Worm (Caenorhabditis elegans) whole organism, L4/young adult: ENCODE results near the gene M110.9.
A peak's percentile ranks its signal among the peaks of the same experiment; 100 is the strongest.

Experiments used
- W03F9.2 ChIP-seq: fragments of 150-350 bp; optimal IDR thresholded peaks from 2 replicates; lab custom pipeline; 2014; ENCODE audit warnings: missing biosample characterization, missing genetic modification characterization
- dao-5 ChIP-seq: sonication (generic microtip); optimal IDR thresholded peaks from 2 replicates; lab custom pipeline; 2016; ENCODE audit warnings: missing genotype, missing genetic modification characterization, moderate library complexity, missing compliant biosample characterization
- him-1 ChIP-seq: sonication (generic microtip); optimal IDR thresholded peaks from 2 replicates; lab custom pipeline; 2016; ENCODE audit warnings: missing genotype, missing genetic modification reagents, missing genetic modification characterization, missing compliant biosample characterization

M110.9 gene

ce11 chrII:8230976-8231375, at the start of gene M110.9:
Gene M110.9, plus strand, starts transcription at chrII:8231276.
- TF ChIP-seq him-1 (tag; lab: Kevin White, UChicago) (no peak), dao-5 (no peak), W03F9.2 (no peak)

DNA sequence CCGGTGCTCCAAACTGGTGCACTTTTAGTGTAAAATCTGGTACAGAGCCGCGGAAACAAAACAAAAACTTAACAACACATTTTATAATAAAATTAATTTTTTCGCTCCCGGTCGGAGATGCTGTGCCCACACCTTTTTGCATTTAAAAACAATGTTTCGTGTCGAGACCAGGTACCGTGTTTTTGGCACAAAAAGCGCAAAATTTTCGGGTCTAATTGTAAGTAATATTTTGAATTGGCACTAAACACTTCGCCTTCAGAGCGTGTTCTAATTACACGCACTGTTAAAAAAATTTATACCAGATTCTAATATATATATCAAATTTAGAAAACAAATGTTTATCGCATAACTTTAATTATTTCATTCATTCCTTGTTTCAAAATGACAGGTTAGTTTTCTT, 49.6 kb upstream of the M110.9 start, which contains the start of gene dylt-3:
dylt-3 (plus strand) TSS at position 301 of the 400 bp plus-strand sequence.
- TF ChIP-seq dao-5 (no peak), him-1 (tag; lab: Kevin White, UChicago) (no peak), W03F9.2 (no peak)

ce11 chrII:8185016-8185493, 46.0 kb upstream of the M110.9 start, which contains the start of the genes mig-5 and cct-1:
Gene mig-5, minus strand, starts transcription at chrII:8185023.
Gene cct-1, plus strand, starts transcription at chrII:8185443.
- TF ChIP-seq him-1 (tag; lab: Kevin White, UChicago) (peak; percentile 84), dao-5 (no peak), W03F9.2 (peak; percentile 96)

DNA sequence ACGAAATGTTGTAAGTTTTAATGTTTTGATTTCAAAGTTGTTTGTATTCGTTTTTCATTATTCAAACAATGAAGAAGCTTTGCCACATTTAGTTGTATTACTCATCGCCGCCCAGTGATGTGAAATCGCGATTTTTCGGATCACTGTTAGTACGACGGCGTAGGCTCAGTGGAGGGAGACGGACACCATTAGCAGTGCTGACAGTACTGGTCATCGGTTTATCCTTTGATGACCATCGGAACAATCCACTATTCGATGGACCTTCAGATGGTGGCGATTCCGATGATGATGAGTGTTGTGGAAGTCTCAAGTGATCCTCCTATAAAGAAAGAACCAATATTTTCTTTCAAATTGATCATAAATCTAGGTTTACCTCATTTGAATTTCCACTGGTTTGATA, 43.6 kb upstream of the M110.9 start:
- TF ChIP-seq dao-5 (no peak), him-1 (tag; lab: Kevin White, UChicago) (no peak), W03F9.2 (no peak)

DNA sequence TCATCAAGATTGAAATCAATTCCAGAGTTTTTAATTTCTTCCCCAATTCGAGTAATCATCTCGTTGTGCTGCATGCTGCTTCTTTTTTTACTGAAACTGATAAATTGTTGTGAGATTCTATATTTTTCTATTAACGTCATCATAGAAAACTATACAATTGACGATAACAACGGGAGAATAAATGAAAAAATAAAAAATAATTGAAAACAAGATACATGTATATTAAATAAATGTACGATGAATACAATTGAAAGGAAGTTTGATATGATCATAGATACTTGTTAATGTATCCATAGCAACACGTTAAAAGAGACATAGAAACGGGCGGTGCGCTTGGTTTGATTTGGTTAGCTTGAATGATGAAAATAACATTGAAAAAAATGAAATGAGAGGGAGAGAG, 40.6 kb upstream of the M110.9 start, which contains the start of gene T05C12.8:
T05C12.8 (minus strand) TSS at position 101 of the 400 bp plus-strand sequence.
- no peak for TF ChIP-seq W03F9.2
- TF ChIP-seq him-1 (tag; lab: Kevin White, UChicago) = no peak
- TF ChIP-seq dao-5 = no peak

- TF ChIP-seq dao-5 (no peak), him-1 (tag; lab: Kevin White, UChicago) (no peak), W03F9.2 (no peak)
These were observed 38.0 kb upstream of the M110.9 start, which contains the start of gene T05C12.9 for ce11 chrII:8193126-8193525. Gene T05C12.9, minus strand, starts transcription at chrII:8193226.

- TF ChIP-seq dao-5 (no peak), W03F9.2 (no peak), him-1 (tag; lab: Kevin White, UChicago) (no peak)
These were observed 37.2 kb upstream of the M110.9 start for ce11 chrII:8193922-8194321.

- TF ChIP-seq W03F9.2 (no peak), him-1 (tag; lab: Kevin White, UChicago) (no peak), dao-5 (no peak)
These were observed 32.6 kb upstream of the M110.9 start, which contains the start of gene qua-1 for ce11 chrII:8198503-8198902. Gene qua-1, plus strand, starts transcription at chrII:8198803.

DNA sequence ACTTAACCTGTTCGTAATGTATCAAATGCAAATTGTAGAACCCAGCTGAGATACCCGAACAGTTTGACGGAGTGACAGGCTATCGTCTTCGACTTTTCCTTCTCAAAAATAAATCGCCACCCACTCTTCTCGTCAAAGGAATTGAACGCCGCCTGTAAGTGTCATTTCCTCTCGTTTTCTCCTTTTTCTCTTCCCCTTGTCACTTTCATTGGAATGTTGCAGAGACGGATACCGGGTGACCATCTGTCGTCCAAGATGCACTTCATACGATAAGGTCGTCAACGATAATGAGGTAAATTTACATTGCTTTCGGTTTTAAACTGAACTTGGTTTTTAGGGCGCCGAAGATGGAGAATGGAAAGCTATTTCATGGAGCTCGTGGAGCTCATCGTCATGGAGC, 31.3 kb upstream of the M110.9 start:
- TF ChIP-seq him-1 (tag; lab: Kevin White, UChicago) (no peak), W03F9.2 (no peak), dao-5 (no peak)

DNA sequence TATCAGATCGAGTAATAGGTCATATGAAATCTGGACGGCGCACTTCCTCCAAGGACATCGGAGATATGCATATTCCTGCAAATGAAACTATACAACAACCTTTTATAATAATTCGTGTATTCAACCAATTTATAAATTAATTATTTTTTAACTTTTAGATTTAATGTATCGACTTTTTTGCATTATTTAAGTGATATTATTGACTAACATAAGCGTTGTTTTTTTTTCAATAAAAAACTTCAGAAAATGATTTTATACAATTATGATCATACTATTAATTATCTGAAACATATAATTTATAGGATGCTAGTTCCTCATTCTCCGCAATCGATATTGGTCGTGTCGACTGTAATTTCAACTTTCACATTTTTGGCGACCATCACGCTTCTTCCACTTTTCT, 27.0 kb upstream of the M110.9 start, which contains the start of gene col-76:
col-76 (plus strand) TSS at position 301 of the 400 bp plus-strand sequence.
- TF ChIP-seq dao-5 (no peak), him-1 (tag; lab: Kevin White, UChicago) (no peak), W03F9.2 (no peak)

ce11 chrII:8205612-8206011, 25.5 kb upstream of the M110.9 start:
- TF ChIP-seq him-1 (tag; lab: Kevin White, UChicago) = no peak
- TF ChIP-seq dao-5 = no peak
- TF ChIP-seq W03F9.2 = no peak

DNA sequence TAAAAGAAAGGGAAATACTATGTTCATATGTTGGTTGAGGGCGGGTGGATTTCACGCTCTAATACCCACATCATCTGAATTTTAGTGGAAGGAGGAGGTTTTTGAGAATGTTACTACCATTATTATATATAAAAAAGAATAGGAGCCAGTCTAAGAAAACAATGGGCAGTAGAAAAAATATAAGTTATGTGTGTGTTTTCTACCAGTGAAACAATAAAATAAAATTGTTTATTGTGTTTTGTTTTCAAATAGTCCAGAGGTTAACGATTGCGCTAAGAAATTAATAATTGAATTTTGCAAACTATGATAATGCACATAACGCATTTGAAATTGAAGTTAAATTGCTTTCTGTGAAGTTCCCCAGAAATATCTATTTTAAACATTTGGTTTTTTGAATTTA, 21.6 kb upstream of the M110.9 start, which contains the start of gene M110.8:
M110.8 (minus strand) TSS at position 101 of the 400 bp plus-strand sequence.
- TF ChIP-seq him-1 (tag; lab: Kevin White, UChicago) (no peak), W03F9.2 (no peak), dao-5 (no peak)

DNA sequence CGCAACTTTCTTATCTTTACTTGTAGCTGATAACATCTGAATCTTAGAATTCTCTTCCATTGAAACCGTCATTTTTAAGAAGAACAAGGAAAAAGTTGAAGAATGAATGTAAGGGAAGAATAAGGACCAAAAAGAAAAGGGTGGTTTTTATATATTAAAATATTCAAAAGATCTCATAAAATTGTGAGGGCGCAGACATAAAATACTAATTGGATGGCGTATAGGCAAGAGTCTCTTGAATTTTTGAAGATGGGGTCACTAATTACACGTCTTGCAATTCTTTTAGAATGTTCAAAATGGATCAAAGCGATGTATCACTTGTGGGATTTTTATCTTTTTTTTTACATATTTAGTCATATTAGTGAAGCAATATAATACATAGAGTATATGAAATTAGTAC, 18.4 kb upstream of the M110.9 start, which contains the start of gene twk-3:
twk-3 (minus strand) TSS at position 101 of the 400 bp plus-strand sequence.
- TF ChIP-seq dao-5 (no peak), W03F9.2 (no peak), him-1 (tag; lab: Kevin White, UChicago) (no peak)

ce11 chrII:8214367-8214766, 16.7 kb upstream of the M110.9 start, which contains the start of gene M110.10:
Gene M110.10, minus strand, starts transcription at chrII:8214467.
- TF ChIP-seq him-1 (tag; lab: Kevin White, UChicago) = no peak
- no peak for TF ChIP-seq W03F9.2
- no peak for TF ChIP-seq dao-5

DNA sequence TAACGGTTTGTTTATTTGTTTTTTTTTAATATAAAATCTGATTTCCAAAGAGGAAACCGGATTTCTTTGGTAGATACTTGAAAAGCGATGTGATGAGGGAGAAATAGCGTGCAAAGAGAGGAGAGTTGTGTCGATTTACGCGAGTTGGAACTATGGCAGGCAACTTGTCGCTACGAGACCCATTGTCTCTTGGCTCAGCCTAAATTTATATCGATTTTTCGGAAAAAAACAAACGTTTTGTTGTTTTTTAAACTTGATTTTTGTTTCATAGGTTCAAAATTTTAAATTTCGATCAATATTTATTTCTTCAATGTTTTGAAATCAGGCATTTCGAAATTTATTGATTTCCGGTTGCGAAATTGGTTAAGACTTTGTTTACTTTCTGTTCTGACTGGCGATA, 14.6 kb upstream of the M110.9 start, which contains the start of gene M110.3:
M110.3 (minus strand) TSS at position 184 of the 400 bp plus-strand sequence.
- TF ChIP-seq him-1 (tag; lab: Kevin White, UChicago) (no peak), W03F9.2 (peak; percentile 45), dao-5 (no peak)
